Worm (Caenorhabditis elegans) whole organism, L4 larva: ENCODE measurements around the gene W08F4.1.

Experiments used
- F26F4.8 ChIP-seq: fragments of 200-800 bp; sonication (Bioruptor generic); conservative IDR thresholded peaks from 2 replicates; pipeline ENCODE4 v1.3.6; 2022; ENCODE audit warnings: missing genetic modification characterization, missing compliant biosample characterization
- T20F7.1 ChIP-seq: fragments of 200-800 bp; sonication (Bioruptor generic); optimal IDR thresholded peaks from 2 replicates; lab custom pipeline; 2018; ENCODE audit warnings: mild to moderate bottlenecking, missing genetic modification characterization, missing compliant biosample characterization
- T26A8.4 ChIP-seq: fragments of 200-800 bp; sonication (Bioruptor generic); IDR thresholded peaks from 2 replicates; pipeline ENCODE4 v1.3.6; 2022; ENCODE audit warnings: missing genetic modification characterization, missing compliant biosample characterization
- Y75B8A.6 ChIP-seq: fragments of 200-800 bp; sonication (Bioruptor generic); IDR thresholded peaks from 2 replicates; pipeline ENCODE4 v1.3.6; 2022; ENCODE audit warnings: missing genetic modification reagents, missing genetic modification characterization, missing compliant biosample characterization
- ZK337.2 ChIP-seq: fragments of 200-800 bp; sonication (Bioruptor generic); IDR thresholded peaks from 2 replicates; pipeline ENCODE4 v1.3.6; 2022; ENCODE audit warnings: missing genetic modification reagents, missing genetic modification characterization, missing compliant biosample characterization
- ZK546.5 ChIP-seq, 2 experiments: sonication (generic microtip); optimal IDR thresholded peaks; 2 replicates each; lab custom pipeline; 2017; ENCODE audit warnings: missing biosample characterization in 2 of 2, missing genetic modification characterization in 2 of 2
- aha-1 ChIP-seq: fragments of 150-350 bp; peaks from one replicate; lab custom pipeline; 2014; ENCODE audit warnings: missing biosample characterization, missing genetic modification characterization
- attf-4 ChIP-seq: sonication (generic microtip); optimal IDR thresholded peaks from 3 replicates; lab custom pipeline; 2017; ENCODE audit warnings: missing biosample characterization, missing genetic modification characterization
- ceh-28 ChIP-seq: fragments of 150-350 bp; optimal IDR thresholded peaks from 2 replicates; lab custom pipeline; 2014; ENCODE audit warnings: missing biosample characterization, missing genetic modification reagents, missing genetic modification characterization
- ceh-62 ChIP-seq: sonication (generic microtip); optimal IDR thresholded peaks from 2 replicates; lab custom pipeline; 2017; ENCODE audit warnings: missing biosample characterization, missing genetic modification characterization
- ces-1 ChIP-seq: fragments of 150-350 bp; sonication (generic microtip); optimal IDR thresholded peaks from 4 replicates; lab custom pipeline; 2014; ENCODE audit warnings: missing biosample characterization, missing genetic modification reagents, missing genetic modification characterization
- cey-2 ChIP-seq: sonication (generic microtip); optimal IDR thresholded peaks from 3 replicates; lab custom pipeline; 2017; ENCODE audit warnings: missing genetic modification characterization, mild to moderate bottlenecking, missing compliant biosample characterization, antibody characterized with exemption, borderline replicate concordance; ENCODE audit not compliant: insufficient read depth
- daf-16 ChIP-seq, 3 experiments: sonication (generic microtip); optimal IDR thresholded peaks; 2 replicates each; lab custom pipeline; 2016 to 2017; ENCODE audit warnings: missing genetic modification characterization in 3 of 3, missing genetic modification reagents in 3 of 3, mild to moderate bottlenecking in 2 of 3, missing compliant biosample characterization in 2 of 3, missing biosample characterization in 1 of 3, moderate library complexity in 1 of 3
- daf-8 ChIP-seq: fragments of 200-800 bp; sonication (Bioruptor generic); IDR thresholded peaks from 2 replicates; pipeline ENCODE4 v1.3.6; 2022; ENCODE audit warnings: missing genetic modification characterization, missing compliant biosample characterization
- dmd-9 ChIP-seq: fragments of 200-800 bp; sonication (Bioruptor generic); IDR thresholded peaks from 2 replicates; pipeline ENCODE4 v1.3.6; 2022; ENCODE audit warnings: missing genetic modification reagents, missing genetic modification characterization, missing compliant biosample characterization
- dpl-1 ChIP-seq: fragments of 150-350 bp; optimal IDR thresholded peaks from 2 replicates; lab custom pipeline; 2014; ENCODE audit warnings: missing biosample characterization, missing genetic modification reagents, missing genetic modification characterization
- egl-27 ChIP-seq: sonication (generic microtip); optimal IDR thresholded peaks from 3 replicates; lab custom pipeline; 2017; ENCODE audit warnings: missing biosample characterization, missing genetic modification reagents, missing genetic modification characterization
- fkh-10 ChIP-seq: fragments of 150-350 bp; optimal IDR thresholded peaks from 2 replicates; lab custom pipeline; 2014; ENCODE audit warnings: missing biosample characterization, missing genetic modification reagents, missing genetic modification characterization
- fos-1 ChIP-seq: fragments of 150-350 bp; optimal IDR thresholded peaks from 2 replicates; lab custom pipeline; 2014; ENCODE audit warnings: missing biosample characterization, missing genetic modification characterization
- gei-8 ChIP-seq: fragments of 200-800 bp; sonication (Bioruptor generic); optimal IDR thresholded peaks from 2 replicates; lab custom pipeline; 2018; ENCODE audit warnings: mild to moderate bottlenecking, missing genetic modification characterization, missing compliant biosample characterization
- hmg-1.1 ChIP-seq: fragments of 200-800 bp; sonication (Bioruptor generic); IDR thresholded peaks from 2 replicates; pipeline ENCODE4 v1.3.6; 2022; ENCODE audit warnings: missing genetic modification reagents, missing genetic modification characterization, missing compliant biosample characterization
- lin-13 ChIP-seq: fragments of 150-350 bp; optimal IDR thresholded peaks from 2 replicates; lab custom pipeline; 2014; ENCODE audit warnings: missing biosample characterization, missing genetic modification reagents, missing genetic modification characterization
- lin-38 ChIP-seq: fragments of 200-800 bp; sonication (Bioruptor generic); IDR thresholded peaks from 2 replicates; pipeline ENCODE4 v1.3.6; 2022; ENCODE audit warnings: missing genetic modification reagents, missing genetic modification characterization, missing compliant biosample characterization
- lsy-2 ChIP-seq, 2 experiments: fragments of 150-350 bp in 1 of 2; sonication (generic microtip) in 1 of 2; optimal IDR thresholded peaks; 2 replicates each; lab custom pipeline; 2014 to 2017; ENCODE audit warnings: missing biosample characterization in 2 of 2, missing genetic modification characterization in 2 of 2
- madf-9 ChIP-seq: fragments of 200-800 bp; sonication (Bioruptor generic); conservative IDR thresholded peaks from 2 replicates; pipeline ENCODE4 v1.3.6; 2022; ENCODE audit warnings: missing genetic modification reagents, missing genetic modification characterization, missing compliant biosample characterization
- mep-1 ChIP-seq: fragments of 150-350 bp; sonication (generic microtip); optimal IDR thresholded peaks from 3 replicates; lab custom pipeline; 2014; ENCODE audit warnings: missing biosample characterization, missing genetic modification characterization
- nhr-10 ChIP-seq: fragments of 150-350 bp; optimal IDR thresholded peaks from 2 replicates; lab custom pipeline; 2014; ENCODE audit warnings: missing biosample characterization, missing genetic modification characterization
- nhr-111 ChIP-seq: fragments of 200-800 bp; sonication (Bioruptor generic); optimal IDR thresholded peaks from 2 replicates; lab custom pipeline; 2018; ENCODE audit warnings: mild to moderate bottlenecking, missing genetic modification characterization, missing compliant biosample characterization
- nhr-76 ChIP-seq: fragments of 150-350 bp; optimal IDR thresholded peaks from 2 replicates; lab custom pipeline; 2014; ENCODE audit warnings: missing biosample characterization, missing genetic modification characterization
- set-16 ChIP-seq: fragments of 200-800 bp; sonication (Bioruptor generic); IDR thresholded peaks from 2 replicates; pipeline ENCODE4 v1.3.6; 2022; ENCODE audit warnings: missing genetic modification reagents, missing genetic modification characterization, missing compliant biosample characterization
- tag-97 ChIP-seq: fragments of 200-800 bp; sonication (Bioruptor generic); IDR thresholded peaks from 2 replicates; pipeline ENCODE4 v1.3.6; 2022; ENCODE audit warnings: missing genetic modification characterization, missing compliant biosample characterization
- unc-130 ChIP-seq: sonication (generic microtip); optimal IDR thresholded peaks from 2 replicates; lab custom pipeline; 2016; ENCODE audit warnings: missing genetic modification reagents, missing genetic modification characterization, missing compliant biosample characterization
- unc-62 ChIP-seq, 3 experiments: fragments of 150-350 bp in 1 of 3; sonication (generic microtip); optimal IDR thresholded peaks in 2 of 3; peaks in 1 of 3; 1 replicate in 1 of 3; 2 replicates in 2 of 3; lab custom pipeline; 2014 to 2017; ENCODE audit warnings: missing biosample characterization in 3 of 3, missing genetic modification characterization in 3 of 3, missing genetic modification reagents in 3 of 3, missing genotype in 1 of 3
- zag-1 ChIP-seq: fragments of 150-350 bp; optimal IDR thresholded peaks from 2 replicates; lab custom pipeline; 2014; ENCODE audit warnings: missing biosample characterization, missing genetic modification characterization
- zfp-3 ChIP-seq: fragments of 200-800 bp; sonication (Bioruptor generic); conservative IDR thresholded peaks from 2 replicates; pipeline ENCODE4 v1.3.6; 2022; ENCODE audit warnings: missing genetic modification reagents, missing genetic modification characterization, missing compliant biosample characterization
- zip-11 ChIP-seq: fragments of 200-800 bp; sonication (Bioruptor generic); IDR thresholded peaks from 2 replicates; pipeline ENCODE4 v1.3.6; 2022; ENCODE audit warnings: missing genetic modification characterization, missing compliant biosample characterization

The W08F4.1 gene

DNA sequence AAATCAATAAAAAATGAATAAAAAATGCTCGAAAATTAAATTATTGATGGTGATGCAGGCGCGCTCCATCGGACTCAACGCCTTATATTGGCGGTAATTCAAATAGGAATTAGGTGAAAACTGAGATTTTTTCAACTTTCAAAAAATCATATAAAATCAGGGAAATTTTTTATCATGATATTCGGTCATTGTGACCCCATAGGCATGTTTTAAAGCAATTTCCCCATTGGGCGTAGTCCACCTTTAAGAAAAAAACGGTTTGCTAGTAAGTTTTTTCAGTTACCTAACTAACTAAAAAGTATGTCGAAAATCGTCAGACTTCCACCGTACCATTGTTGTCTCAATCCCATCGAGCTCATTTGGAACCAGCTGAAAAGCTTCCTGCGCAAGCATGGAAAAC lies at the start of gene W08F4.1:
TSS of gene W08F4.1 (plus strand) at position 301 of the 400 bp plus-strand sequence.
- peak; percentile 35; the same call in 1 of the 2 replicates for TF ChIP-seq lin-38 (GFP tag; lab: Robert Waterston, UW)

ce11 chrII:546405-546804 lies 46.9 kb upstream of the W08F4.1 start, which contains the start of gene mlt-10:
mlt-10 (plus strand) TSS chrII:546705.
- TF ChIP-seq aha-1 (tag; lab: Kevin White, UChicago), result no peak
- no peak for TF ChIP-seq dmd-9 (GFP tag; lab: Robert Waterston, UW)
- no peak for TF ChIP-seq zag-1
- no peak for TF ChIP-seq egl-27 (tag; lab: Kevin White, UChicago)
- TF ChIP-seq fkh-10 (GFP tag; lab: Kevin White, UChicago), result no peak
- no peak for TF ChIP-seq fos-1 (tag; lab: Kevin White, UChicago)
- TF ChIP-seq lin-13 (GFP tag; lab: Kevin White, UChicago), result no peak
- TF ChIP-seq hmg-1.1, result no peak
- TF ChIP-seq unc-62 (GFP tag; optimal IDR thresholded peaks at IDR 0.05 in 1 of 2; lab: Kevin White, UChicago), result no peak
- no peak for TF ChIP-seq unc-62 (tag; optimal IDR thresholded peaks at IDR 0.05; lab: Kevin White, UChicago)
- TF ChIP-seq daf-16 (GFP tag; optimal IDR thresholded peaks at IDR 0.05; lab: Kevin White, UChicago), result no peak
- TF ChIP-seq daf-16 (tag; optimal IDR thresholded peaks at IDR 0.05; lab: Kevin White, UChicago), result no peak
- no peak for TF ChIP-seq daf-8
- TF ChIP-seq ces-1 (GFP tag; lab: Kevin White, UChicago), result no peak
- no peak for TF ChIP-seq cey-2 (tag; lab: Kevin White, UChicago)

DNA sequence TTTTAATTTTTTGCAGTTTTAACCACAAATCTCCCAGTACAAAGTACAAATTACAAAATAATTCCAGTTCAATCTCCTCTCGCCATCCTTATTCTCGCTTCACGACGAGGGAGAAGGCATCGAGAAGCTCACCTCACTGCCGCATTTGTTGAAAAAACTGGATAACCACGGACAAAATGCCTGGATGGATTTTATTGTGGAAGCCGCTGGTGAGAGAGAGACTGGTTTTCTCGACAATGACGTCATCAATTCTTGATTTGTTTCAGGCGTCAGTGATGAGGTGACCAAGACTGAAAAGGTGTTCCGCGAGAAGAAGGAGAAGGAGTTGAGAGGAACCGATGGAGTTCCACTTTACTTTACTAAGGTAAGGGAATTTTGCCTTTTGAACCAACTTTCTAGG lies 43.8 kb upstream of the W08F4.1 start:
- TF ChIP-seq unc-62 (GFP tag; optimal IDR thresholded peaks at IDR 0.05 in 1 of 2; lab: Kevin White, UChicago), result peak in 1 of 2 experiments; percentile 89
- no peak for TF ChIP-seq unc-62 (tag; optimal IDR thresholded peaks at IDR 0.05; lab: Kevin White, UChicago)
- no peak for TF ChIP-seq gei-8 (GFP tag; lab: Kevin White, UChicago)
- TF ChIP-seq, all 104 proteins: peak for 1

DNA sequence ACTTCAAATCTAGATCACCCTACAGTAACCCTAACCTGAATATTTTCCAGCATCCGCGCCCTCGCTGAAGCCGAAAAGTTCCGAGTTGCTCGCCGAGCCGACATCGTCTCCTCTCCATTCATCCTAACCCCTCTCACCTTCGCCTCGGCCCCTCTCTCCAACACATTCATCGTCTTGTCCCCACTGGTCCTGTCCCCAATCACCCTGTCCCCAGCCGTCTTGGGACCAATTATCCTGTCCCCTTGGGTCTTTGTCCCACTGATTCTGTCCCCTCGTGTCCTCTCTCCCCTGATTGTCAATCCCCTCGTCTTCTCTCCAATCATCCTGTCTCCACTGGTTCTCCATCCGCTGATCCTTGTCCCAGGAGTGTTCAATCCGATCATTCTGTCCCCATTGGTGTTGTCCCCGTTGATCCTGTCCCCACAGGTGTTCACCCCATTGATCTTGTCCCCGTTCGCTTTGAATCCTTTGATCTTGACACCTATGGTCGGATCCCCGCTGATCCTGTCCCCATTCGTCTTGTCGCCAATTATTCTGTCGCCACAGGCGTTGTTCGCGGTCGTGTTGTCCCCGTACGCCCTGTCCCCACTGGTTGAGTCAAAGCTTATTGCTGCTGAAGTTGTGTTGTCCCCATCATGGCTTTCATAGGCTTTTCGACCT lies 41.9 kb upstream of the W08F4.1 start, which contains the start of gene lips-7:
TSS of gene lips-7 (plus strand) at position 610 of the 660 bp plus-strand sequence.
- TF ChIP-seq Y75B8A.6 (GFP tag; lab: Robert Waterston, UW), result no peak
- no peak for TF ChIP-seq tag-97 (GFP tag; lab: Robert Waterston, UW)
- TF ChIP-seq F26F4.8 (GFP tag; lab: Robert Waterston, UW), result 0 out of 2 replicates have a peak, but pooled peaks have one; percentile 44
- peak in 1 of 2 experiments; percentile 84 for TF ChIP-seq unc-62 (GFP tag; optimal IDR thresholded peaks at IDR 0.05 in 1 of 2; lab: Kevin White, UChicago)
- TF ChIP-seq unc-62 (tag; optimal IDR thresholded peaks at IDR 0.05; lab: Kevin White, UChicago), result no peak
- no peak for TF ChIP-seq attf-4 (tag; lab: Kevin White, UChicago)
- peak; percentile 23 for TF ChIP-seq nhr-111 (GFP tag; lab: Kevin White, UChicago)
- TF ChIP-seq zip-11 (GFP tag; lab: Robert Waterston, UW), result no peak
- peak; percentile 74 for TF ChIP-seq set-16
- no peak for TF ChIP-seq madf-9 (GFP tag; lab: Robert Waterston, UW)
- TF ChIP-seq T20F7.1 (GFP tag; lab: Kevin White, UChicago), result no peak
- TF ChIP-seq aha-1 (tag; lab: Kevin White, UChicago), result peak; percentile 20
- no peak for TF ChIP-seq ZK337.2 (GFP tag; lab: Robert Waterston, UW)

DNA sequence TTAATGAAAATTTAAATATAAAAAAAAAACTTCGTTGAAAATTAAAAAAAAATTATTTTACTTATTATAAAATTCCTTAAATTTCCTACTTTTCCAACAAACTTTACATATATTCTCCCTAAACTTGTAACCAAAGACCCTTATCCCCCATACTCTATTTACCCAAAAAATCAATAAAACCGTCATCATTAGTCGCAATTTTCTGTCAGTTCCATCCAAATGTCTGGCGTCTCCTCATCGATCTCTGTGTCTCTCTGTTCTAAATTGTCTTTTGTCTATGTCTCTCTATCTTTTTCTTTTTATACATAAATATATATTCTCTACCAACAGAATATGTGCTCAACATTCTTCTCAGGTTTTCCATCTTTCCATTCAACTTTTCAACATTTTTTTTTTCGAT lies 38.0 kb upstream of the W08F4.1 start:
- no peak for TF ChIP-seq ceh-62 (tag; lab: Kevin White, UChicago)
- no peak for TF ChIP-seq nhr-76
- TF ChIP-seq ZK546.5 (tag; optimal IDR thresholded peaks at IDR 0.05; lab: Kevin White, UChicago), result no peak
- TF ChIP-seq zfp-3 (GFP tag; lab: Robert Waterston, UW), result no peak
- no peak for TF ChIP-seq unc-130
- TF ChIP-seq dpl-1, result no peak
- no peak for TF ChIP-seq set-16
- TF ChIP-seq nhr-10 (tag; lab: Kevin White, UChicago), result no peak
- no peak for TF ChIP-seq dmd-9 (GFP tag; lab: Robert Waterston, UW)
- no peak for TF ChIP-seq mep-1 (tag; lab: Kevin White, UChicago)
- no peak for TF ChIP-seq ces-1 (GFP tag; lab: Kevin White, UChicago)
- 0 out of 2 replicates have a peak, but pooled peaks have one; percentile 8 for TF ChIP-seq T26A8.4 (GFP tag; lab: Robert Waterston, UW)
- peak; percentile 34 for TF ChIP-seq ceh-28 (tag; lab: Kevin White, UChicago)
- TF ChIP-seq lsy-2 (tag; optimal IDR thresholded peaks at IDR 0.05; lab: Kevin White, UChicago), result peak in 1 of 2 experiments; percentile 25
- TF ChIP-seq, all 104 proteins: peak for 3
